Worm (Caenorhabditis elegans) whole organism, dauer: ENCODE measurements around the gene dhhc-10.

Experiments
- unc-62 ChIP-seq: sonication (generic microtip); optimal IDR thresholded peaks from 2 replicates; lab custom pipeline; 2017; ENCODE audit warnings: missing biosample characterization, missing genetic modification reagents, missing genetic modification characterization

Gene dhhc-10

ce11 chrX:4691148-4691773 is 15.7 kb upstream of the dhhc-10 start, which contains the start of gene K02G10.5:
Gene K02G10.5, minus strand, starts transcription at chrX:4691198.
- no peak for TF ChIP-seq unc-62 (GFP tag; lab: Kevin White, UChicago)

- TF ChIP-seq unc-62 (GFP tag; lab: Kevin White, UChicago), result no peak
These were observed 12.2 kb upstream of the dhhc-10 start for ce11 chrX:4694611-4695370.

DNA sequence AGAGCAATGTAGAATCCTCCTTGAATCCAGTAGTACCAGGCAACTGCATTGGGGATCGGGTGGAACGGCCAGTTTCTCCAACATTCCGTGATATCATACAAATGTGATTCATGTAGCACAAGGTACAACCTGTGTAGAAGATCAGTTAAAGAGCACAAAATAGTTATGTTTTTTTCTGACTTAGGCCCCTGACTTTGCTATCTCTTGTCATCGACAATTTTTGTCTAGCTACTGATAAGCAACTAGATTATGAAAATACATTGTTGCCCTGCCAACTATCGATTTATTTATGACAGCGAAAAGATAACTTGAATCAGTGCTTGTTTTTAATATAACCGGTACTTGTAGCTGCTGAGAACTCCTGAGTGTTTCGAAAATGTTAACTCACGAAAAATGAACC is 8.7 kb upstream of the dhhc-10 start:
- TF ChIP-seq unc-62 (GFP tag; lab: Kevin White, UChicago), result no peak

- TF ChIP-seq unc-62 (GFP tag; lab: Kevin White, UChicago), result no peak
These were observed 7.4 kb upstream of the dhhc-10 start, which contains the start of gene hyl-2 for ce11 chrX:4699411-4700050. Gene hyl-2, minus strand, starts transcription at chrX:4699461.

DNA sequence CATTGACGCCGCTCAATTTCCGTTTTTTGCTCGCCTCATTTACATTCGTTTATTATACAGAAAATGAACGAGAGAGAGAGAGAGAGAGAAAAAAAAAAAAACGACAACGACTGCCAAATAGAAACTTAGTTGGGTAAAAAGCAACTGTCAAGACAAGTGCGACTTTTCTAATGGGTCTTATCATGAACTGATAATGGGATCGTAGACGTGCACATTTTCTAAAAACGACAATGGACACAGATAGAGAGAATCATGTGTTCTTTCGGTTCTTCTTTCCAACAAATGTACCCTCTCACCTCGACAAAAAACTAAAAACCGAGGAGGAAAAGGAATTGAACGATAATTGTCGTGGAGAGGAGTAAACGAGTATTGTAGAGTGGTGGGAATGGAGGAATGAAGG is 6.9 kb upstream of the dhhc-10 start:
- no peak for TF ChIP-seq unc-62 (GFP tag; lab: Kevin White, UChicago)

ce11 chrX:4704877-4705276 is 2.1 kb upstream of the dhhc-10 start, which contains the start of gene aqp-8:
Gene aqp-8, minus strand, starts transcription at chrX:4704977.
- TF ChIP-seq unc-62 (GFP tag; lab: Kevin White, UChicago), result no peak

- TF ChIP-seq unc-62 (GFP tag; lab: Kevin White, UChicago), result no peak
These were observed 1.3 kb upstream of the dhhc-10 start for ce11 chrX:4705666-4706065.

- TF ChIP-seq unc-62 (GFP tag; lab: Kevin White, UChicago), result no peak
These were observed 4.8 kb downstream of the dhhc-10 start, which contains the start of the genes dnj-14 and glit-1 for ce11 chrX:4711698-4712329. Gene dnj-14, minus strand, starts transcription at chrX:4711748. Gene glit-1, plus strand, starts transcription at chrX:4712279.

ce11 chrX:4715107-4715506 is 8.1 kb downstream of the dhhc-10 start, which contains the start of gene rpl-25.1:
Gene rpl-25.1, plus strand, starts transcription at chrX:4715178.
- TF ChIP-seq unc-62 (GFP tag; lab: Kevin White, UChicago), result no peak

DNA sequence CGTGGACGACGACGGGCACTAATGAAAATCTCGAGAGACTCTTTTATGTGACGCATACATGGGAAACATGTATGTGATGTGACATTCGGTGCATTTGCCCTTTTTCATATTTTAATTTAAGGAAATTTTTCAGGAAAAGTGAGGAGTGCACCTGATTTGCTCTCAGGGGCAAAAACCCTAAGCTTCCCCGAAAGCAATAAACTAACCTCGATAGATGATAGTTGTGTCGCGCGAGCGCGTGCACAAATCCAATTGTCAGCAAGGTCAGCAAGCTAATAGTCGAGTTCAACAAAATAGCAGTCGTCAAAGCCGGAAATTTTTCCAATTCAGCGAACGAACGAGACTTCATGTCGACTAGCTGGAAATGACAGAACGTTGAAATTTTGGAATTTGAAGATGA is 11.1 kb downstream of the dhhc-10 start:
- TF ChIP-seq unc-62 (GFP tag; lab: Kevin White, UChicago), result no peak

ce11 chrX:4720603-4721529 is 13.9 kb downstream of the dhhc-10 start, which contains the start of gene F55D10.4:
Gene F55D10.4, minus strand, starts transcription at chrX:4720653.
- no peak for TF ChIP-seq unc-62 (GFP tag; lab: Kevin White, UChicago)

DNA sequence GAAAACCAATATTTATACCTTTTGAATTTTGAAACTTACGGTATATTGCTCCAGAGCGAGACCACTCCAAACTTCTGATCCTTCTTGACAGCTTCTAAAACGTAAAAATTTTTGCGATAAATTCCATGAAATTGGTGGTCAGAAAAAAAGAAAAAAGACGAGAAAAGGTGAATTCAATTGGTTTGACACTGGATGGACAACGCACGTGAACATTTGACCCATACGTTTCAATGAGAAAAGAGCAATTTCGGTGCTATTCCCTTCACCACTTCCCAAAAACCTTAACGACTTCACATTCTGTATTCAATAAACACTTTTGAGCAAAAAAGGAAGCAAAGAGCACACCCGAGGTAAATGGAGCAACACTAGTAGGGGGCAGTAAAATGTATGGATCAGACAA is 20.4 kb downstream of the dhhc-10 start, which contains the start of gene acc-3:
acc-3 (minus strand) TSS at position 101 of the 400 bp plus-strand sequence.
- no peak for TF ChIP-seq unc-62 (GFP tag; lab: Kevin White, UChicago)

DNA sequence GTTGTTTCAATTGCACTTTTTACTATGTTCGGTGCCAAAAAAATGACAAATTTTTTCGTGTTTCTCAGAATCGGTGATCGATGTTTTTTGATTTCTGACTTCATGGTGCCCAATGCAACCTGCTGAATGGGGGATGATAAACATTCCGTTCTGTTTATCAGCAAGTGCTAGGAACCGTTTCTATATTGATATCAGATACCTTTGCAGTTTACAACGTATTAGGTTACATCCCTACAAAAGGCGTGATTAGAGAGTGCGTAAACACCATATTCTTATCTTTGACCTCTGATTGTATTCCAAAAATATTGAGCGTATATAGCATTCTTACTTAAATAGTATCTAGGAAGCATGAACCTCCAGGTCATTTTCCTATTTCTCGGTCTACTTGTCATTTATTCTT is 25.8 kb downstream of the dhhc-10 start, which contains the start of gene aman-1:
aman-1 (plus strand) TSS at position 344 of the 400 bp plus-strand sequence.
- no peak for TF ChIP-seq unc-62 (GFP tag; lab: Kevin White, UChicago)

DNA sequence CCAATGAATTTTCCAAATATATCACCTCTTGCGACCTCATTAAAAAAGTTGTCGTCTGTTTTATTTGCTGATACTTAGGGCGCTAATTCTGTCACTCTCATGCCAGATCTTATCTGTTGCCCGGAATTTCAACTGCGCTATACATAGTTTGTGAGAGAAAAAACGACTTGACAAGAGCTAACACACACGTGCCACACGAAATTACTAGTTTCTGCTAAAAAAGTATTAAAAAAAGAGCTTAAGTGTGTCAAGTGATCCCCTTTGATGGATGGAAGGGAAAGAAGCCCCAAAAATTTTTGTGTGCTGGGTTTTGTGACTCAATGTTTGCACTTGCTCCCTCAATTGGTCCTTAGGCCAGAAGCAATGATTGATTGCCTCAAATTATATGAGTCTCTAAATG is 33.7 kb downstream of the dhhc-10 start:
- no peak for TF ChIP-seq unc-62 (GFP tag; lab: Kevin White, UChicago)
